Fruit fly (Drosophila melanogaster) whole organism, adult: Measurements from ENCODE around the gene pins.

Experiments used
- CG11617 ChIP-seq: fragments of 200-800 bp; sonication (Bioruptor generic); optimal IDR thresholded peaks from 2 replicates; lab custom pipeline; 2017; ENCODE audit warnings: mild to moderate bottlenecking, missing biosample characterization, missing genetic modification reagents, missing genetic modification characterization
- CG14711 ChIP-seq: fragments of 200-800 bp; sonication (Bioruptor generic); optimal IDR thresholded peaks from 2 replicates; lab custom pipeline; 2018; ENCODE audit warnings: missing biosample characterization, mild to moderate bottlenecking, missing genetic modification characterization, moderate library complexity
- CG1620 ChIP-seq: fragments of 200-800 bp; sonication (Bioruptor generic); optimal IDR thresholded peaks from 2 replicates; lab custom pipeline; 2016; ENCODE audit warnings: missing biosample characterization, missing genetic modification characterization
- CG7101 ChIP-seq: fragments of 200-800 bp; sonication (Bioruptor generic); optimal IDR thresholded peaks from 2 replicates; lab custom pipeline; 2018; ENCODE audit warnings: missing biosample characterization, mild to moderate bottlenecking, missing genetic modification characterization, moderate library complexity
- Crg-1 ChIP-seq: fragments of 200-800 bp; sonication (Bioruptor generic); optimal IDR thresholded peaks from 2 replicates; lab custom pipeline; 2016; ENCODE audit warnings: missing biosample characterization, missing genetic modification characterization
- kay ChIP-seq: fragments of 200-800 bp; sonication (Bioruptor generic); peaks from one replicate; lab custom pipeline; 2016; ENCODE audit warnings: missing biosample characterization, missing genetic modification characterization, borderline replicate concordance
- pad ChIP-seq: fragments of 200-800 bp; sonication (Bioruptor generic); optimal IDR thresholded peaks from 3 replicates; lab custom pipeline; 2017; ENCODE audit warnings: missing biosample characterization, missing genetic modification characterization, mild to moderate bottlenecking, moderate library complexity, missing genetic modification reagents
- toe ChIP-seq: fragments of 200-800 bp; sonication (Bioruptor generic); optimal IDR thresholded peaks from 2 replicates; lab custom pipeline; 2016; ENCODE audit warnings: missing biosample characterization, missing genetic modification characterization

dm6 chr3R:27597258-27597657 is 14.6 kb downstream of the pins start:
- no peak for TF ChIP-seq CG7101 (tag; lab: Kevin White, UChicago)
- TF ChIP-seq kay (GFP tag; lab: Kevin White, UChicago), result no peak
- no peak for TF ChIP-seq pad (GFP tag; lab: Kevin White, UChicago)
- TF ChIP-seq Crg-1 (GFP tag; lab: Kevin White, UChicago), result no peak
- no peak for TF ChIP-seq CG14711 (tag; lab: Kevin White, UChicago)
- no peak for TF ChIP-seq toe
- no peak for TF ChIP-seq CG1620 (GFP tag; lab: Kevin White, UChicago)
- TF ChIP-seq CG11617, result no peak
